Worm (Caenorhabditis elegans) whole organism, L4/young adult: Measurements from ENCODE around the gene K12H6.6.

Experiments used
- W03F9.2 ChIP-seq: fragments of 150-350 bp; optimal IDR thresholded peaks from 2 replicates; lab custom pipeline; 2014; ENCODE audit warnings: missing biosample characterization, missing genetic modification characterization
- him-1 ChIP-seq: sonication (generic microtip); optimal IDR thresholded peaks from 2 replicates; lab custom pipeline; 2016; ENCODE audit warnings: missing genotype, missing genetic modification reagents, missing genetic modification characterization, missing compliant biosample characterization

ce11 chrII:2783380-2783779 is 47.7 kb downstream of the K12H6.6 start:
- TF ChIP-seq him-1 (tag; lab: Kevin White, UChicago) (no peak), W03F9.2 (tag; lab: Kevin White, UChicago) (no peak)
